Fruit fly (Drosophila melanogaster) whole organism, prepupa: ENCODE data around the gene pip.

ENCODE experiments used
- Blimp-1 ChIP-seq: fragments of 200-800 bp; sonication (Bioruptor generic); optimal IDR thresholded peaks from 3 replicates; lab custom pipeline; 2017; ENCODE audit warnings: missing biosample characterization, missing genetic modification characterization, mild to moderate bottlenecking, moderate library complexity, missing genetic modification reagents
- CG10631 ChIP-seq: fragments of 200-800 bp; sonication (Bioruptor generic); optimal IDR thresholded peaks from 2 replicates; lab custom pipeline; 2016; ENCODE audit warnings: missing biosample characterization, missing genetic modification characterization
- CG10669 ChIP-seq: fragments of 200-800 bp; sonication (Bioruptor generic); optimal IDR thresholded peaks from 3 replicates; lab custom pipeline; 2018; ENCODE audit warnings: missing biosample characterization, mild to moderate bottlenecking, missing genetic modification characterization, moderate library complexity
- CG11294 ChIP-seq: fragments of 200-800 bp; sonication (Bioruptor generic); IDR thresholded peaks from 2 replicates; pipeline ENCODE4 v1.3.6; 2022; ENCODE audit warnings: missing biosample characterization, missing genetic modification characterization
- CG11762 ChIP-seq: fragments of 200-800 bp; sonication (Bioruptor generic); optimal IDR thresholded peaks from 3 replicates; lab custom pipeline; 2016; ENCODE audit warnings: missing biosample characterization, missing genetic modification characterization; ENCODE audit not compliant: insufficient read depth
- CG11902 ChIP-seq: fragments of 200-800 bp; sonication (Bioruptor generic); optimal IDR thresholded peaks from 3 replicates; lab custom pipeline; 2016; ENCODE audit warnings: missing biosample characterization, missing genetic modification characterization
- CG1621 ChIP-seq: fragments of 200-800 bp; sonication (Bioruptor generic); optimal IDR thresholded peaks from 3 replicates; lab custom pipeline; 2018; ENCODE audit warnings: missing biosample characterization, mild to moderate bottlenecking, missing genetic modification characterization
- CG16779 ChIP-seq: fragments of 200-800 bp; sonication (Bioruptor generic); optimal IDR thresholded peaks from 3 replicates; lab custom pipeline; 2017; ENCODE audit warnings: missing biosample characterization, mild to moderate bottlenecking, missing genetic modification characterization
- CG3032 ChIP-seq: fragments of 200-800 bp; optimal IDR thresholded peaks from 2 replicates; lab custom pipeline; 2019; ENCODE audit warnings: missing biosample characterization, mild to moderate bottlenecking, missing genetic modification characterization, moderate library complexity
- CG3919 ChIP-seq: fragments of 200-800 bp; sonication (Bioruptor generic); optimal IDR thresholded peaks from 3 replicates; lab custom pipeline; 2016; ENCODE audit warnings: missing biosample characterization, missing genetic modification characterization
- CG6163 ChIP-seq: fragments of 200-800 bp; sonication (Bioruptor generic); IDR thresholded peaks from 3 replicates; pipeline ENCODE4 v1.3.6; 2022; ENCODE audit warnings: missing biosample characterization, missing genetic modification characterization
- CG6792 ChIP-seq: fragments of 200-800 bp; sonication (Bioruptor generic); optimal IDR thresholded peaks from 3 replicates; lab custom pipeline; 2016; ENCODE audit warnings: missing biosample characterization, missing genetic modification characterization
- CG6808 ChIP-seq: fragments of 200-800 bp; sonication (Bioruptor generic); optimal IDR thresholded peaks from 3 replicates; lab custom pipeline; 2017; ENCODE audit warnings: missing biosample characterization, missing genetic modification characterization, mild to moderate bottlenecking, moderate library complexity, missing genetic modification reagents
- CG6854 ChIP-seq: fragments of 200-800 bp; sonication (Bioruptor generic); optimal IDR thresholded peaks from 2 replicates; lab custom pipeline; 2017; ENCODE audit warnings: missing biosample characterization, mild to moderate bottlenecking, missing genetic modification characterization
- CG7368 ChIP-seq: fragments of 200-800 bp; sonication (Bioruptor generic); optimal IDR thresholded peaks from 3 replicates; lab custom pipeline; 2016; ENCODE audit warnings: missing biosample characterization, missing genetic modification characterization
- CG8119 ChIP-seq: fragments of 200-800 bp; sonication (Bioruptor generic); IDR thresholded peaks from 3 replicates; pipeline ENCODE4 v1.3.6; 2022; ENCODE audit warnings: missing biosample characterization, missing genetic modification characterization
- CG8319 ChIP-seq: fragments of 200-800 bp; sonication (Bioruptor generic); optimal IDR thresholded peaks from 3 replicates; lab custom pipeline; 2016; ENCODE audit warnings: missing biosample characterization, missing genetic modification characterization
- CG8632 ChIP-seq: fragments of 200-800 bp; sonication (Bioruptor generic); optimal IDR thresholded peaks from 3 replicates; lab custom pipeline; 2016; ENCODE audit warnings: missing biosample characterization, missing genetic modification characterization
- CG9139 ChIP-seq: fragments of 200-800 bp; sonication (Bioruptor generic); optimal IDR thresholded peaks from 3 replicates; lab custom pipeline; 2017; ENCODE audit warnings: missing biosample characterization, mild to moderate bottlenecking, missing genetic modification characterization
- Eip75B ChIP-seq: fragments of 200-800 bp; sonication (Bioruptor generic); optimal IDR thresholded peaks from 3 replicates; lab custom pipeline; 2016; ENCODE audit warnings: missing biosample characterization, missing genetic modification characterization
- Eip78C ChIP-seq: fragments of 200-800 bp; sonication (Bioruptor generic); peaks from one replicate; lab custom pipeline; 2016; ENCODE audit warnings: missing biosample characterization, missing genetic modification characterization
- Eip93F ChIP-seq: fragments of 200-800 bp; sonication (Bioruptor generic); optimal IDR thresholded peaks from 2 replicates; lab custom pipeline; 2016; ENCODE audit warnings: missing biosample characterization, mild to moderate bottlenecking, missing genetic modification characterization
- Ets21C ChIP-seq: fragments of 200-800 bp; sonication (Bioruptor generic); optimal IDR thresholded peaks from 3 replicates; lab custom pipeline; 2016; ENCODE audit warnings: missing biosample characterization, missing genetic modification characterization
- Hr38 ChIP-seq: sonication (Bioruptor generic); optimal IDR thresholded peaks from 2 replicates; lab custom pipeline; 2016; ENCODE audit warnings: missing biosample characterization, missing genetic modification characterization
- Hr4 ChIP-seq: fragments of 200-800 bp; sonication (Bioruptor generic); optimal IDR thresholded peaks from 3 replicates; lab custom pipeline; 2016; ENCODE audit warnings: missing biosample characterization, missing genetic modification characterization
- OdsH ChIP-seq: fragments of 200-800 bp; sonication (Bioruptor generic); optimal IDR thresholded peaks from 3 replicates; lab custom pipeline; 2016; ENCODE audit warnings: missing biosample characterization, missing genetic modification characterization
- Smox ChIP-seq: fragments of 200-800 bp; sonication (Bioruptor generic); optimal IDR thresholded peaks from 3 replicates; lab custom pipeline; 2016; ENCODE audit warnings: missing biosample characterization, missing genetic modification characterization
- achi ChIP-seq: fragments of 200-800 bp; sonication (Bioruptor generic); optimal IDR thresholded peaks from 3 replicates; lab custom pipeline; 2016; ENCODE audit warnings: missing biosample characterization, missing genetic modification characterization
- acj6 ChIP-seq: fragments of 200-800 bp; sonication (Bioruptor generic); optimal IDR thresholded peaks from 3 replicates; lab custom pipeline; 2016; ENCODE audit warnings: missing biosample characterization, missing genetic modification characterization
- dac ChIP-seq: fragments of 200-800 bp; sonication (Bioruptor generic); optimal IDR thresholded peaks from 2 replicates; lab custom pipeline; 2017; ENCODE audit warnings: missing biosample characterization, mild to moderate bottlenecking, missing genetic modification characterization
- dsx ChIP-seq: fragments of 200-800 bp; optimal IDR thresholded peaks from 3 replicates; lab custom pipeline; 2019; ENCODE audit warnings: missing biosample characterization, mild to moderate bottlenecking, missing genetic modification characterization, moderate library complexity; ENCODE audit not compliant: poor library complexity, severe bottlenecking
- eg ChIP-seq: fragments of 200-800 bp; sonication (Bioruptor generic); IDR thresholded peaks from 3 replicates; pipeline ENCODE4 v1.3.6; 2022; ENCODE audit warnings: missing biosample characterization, missing genetic modification characterization
- esn ChIP-seq: fragments of 200-800 bp; sonication (Bioruptor generic); optimal IDR thresholded peaks from 2 replicates; lab custom pipeline; 2016; ENCODE audit warnings: missing biosample characterization, mild to moderate bottlenecking, missing genetic modification characterization, moderate library complexity
- fd59A ChIP-seq: fragments of 200-800 bp; sonication (Bioruptor generic); optimal IDR thresholded peaks from 2 replicates; lab custom pipeline; 2017; ENCODE audit warnings: missing biosample characterization, mild to moderate bottlenecking, missing genetic modification characterization, missing genetic modification reagents
- fkh ChIP-seq: fragments of 200-800 bp; sonication (Bioruptor generic); optimal IDR thresholded peaks from 3 replicates; lab custom pipeline; 2017; ENCODE audit warnings: missing biosample characterization, mild to moderate bottlenecking, missing genetic modification characterization, moderate library complexity
- net ChIP-seq: fragments of 200-800 bp; sonication (Bioruptor generic); optimal IDR thresholded peaks from 3 replicates; lab custom pipeline; 2016; ENCODE audit warnings: missing biosample characterization, missing genetic modification characterization
- spab ChIP-seq: fragments of 200-800 bp; sonication (Bioruptor generic); optimal IDR thresholded peaks from 2 replicates; lab custom pipeline; 2017; ENCODE audit warnings: missing biosample characterization, mild to moderate bottlenecking, missing genetic modification characterization, missing genetic modification reagents
- svp ChIP-seq: fragments of 200-800 bp; sonication (Bioruptor generic); peaks from one replicate; lab custom pipeline; 2016; ENCODE audit warnings: missing biosample characterization, missing genetic modification characterization
- topi ChIP-seq: fragments of 200-800 bp; sonication (Bioruptor generic); optimal IDR thresholded peaks from 3 replicates; lab custom pipeline; 2016; ENCODE audit warnings: missing biosample characterization, missing genetic modification characterization
- vri ChIP-seq: fragments of 200-800 bp; sonication (Bioruptor generic); optimal IDR thresholded peaks from 3 replicates; lab custom pipeline; 2016; ENCODE audit warnings: missing biosample characterization, mild to moderate bottlenecking, missing genetic modification characterization

The pip gene

DNA sequence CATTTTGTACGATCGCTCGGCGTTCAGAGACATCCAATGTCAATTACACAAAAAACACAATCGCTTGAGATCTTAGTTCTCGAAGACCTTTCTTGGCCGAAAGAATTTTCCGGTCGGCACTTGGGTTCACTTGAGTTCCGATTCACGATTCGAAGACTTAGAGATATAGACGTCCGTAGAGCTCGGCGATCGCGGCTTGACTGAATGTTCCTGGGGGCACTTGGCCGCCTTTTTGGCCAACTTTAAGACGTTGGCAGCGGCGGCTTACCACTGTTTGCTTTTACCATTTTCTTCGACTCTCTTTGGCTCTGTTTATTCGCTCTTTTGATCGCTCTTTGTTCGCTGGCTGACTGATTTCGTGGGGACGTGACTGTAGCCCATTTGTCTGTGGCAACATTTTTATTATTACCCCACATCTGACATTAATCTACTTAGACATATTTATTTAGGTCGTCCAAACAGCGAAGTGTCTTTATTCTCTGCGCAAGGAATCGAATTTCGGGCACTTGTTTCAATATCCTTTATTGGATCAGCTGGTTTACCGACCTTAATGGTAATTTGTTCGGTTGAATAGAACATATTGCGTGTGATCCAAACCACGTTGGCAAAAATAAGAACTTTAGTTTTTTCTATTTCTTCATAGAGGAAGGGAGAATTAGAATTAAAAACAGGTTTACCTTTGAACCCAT, at the start of gene pip:
TSS of gene pip (minus strand) at position 212 of the 689 bp plus-strand sequence.
- TF ChIP-seq net (no peak), CG3919 (GFP tag; lab: Kevin White, UChicago) (no peak), eg (peak; percentile 35; the same call in 1 of the 3 replicates), CG6792 (GFP tag; lab: Kevin White, UChicago) (no peak), dsx (GFP tag; lab: Kevin White, UChicago) (no peak), CG6163 (GFP tag; lab: Robert Waterston, UW) (0 out of 3 replicates have a peak, but pooled peaks have one; percentile 21), CG8119 (GFP tag; lab: Robert Waterston, UW) (peak; percentile 28; the same call in 1 of the 3 replicates), Eip78C (GFP tag; lab: Kevin White, UChicago) (peak; percentile 56), CG10669 (GFP tag; lab: Kevin White, UChicago) (no peak), fkh (GFP tag; lab: Kevin White, UChicago) (peak; percentile 82), CG11762 (GFP tag; lab: Kevin White, UChicago) (no peak)
- TF ChIP-seq, all 60 proteins: peak for 5

DNA sequence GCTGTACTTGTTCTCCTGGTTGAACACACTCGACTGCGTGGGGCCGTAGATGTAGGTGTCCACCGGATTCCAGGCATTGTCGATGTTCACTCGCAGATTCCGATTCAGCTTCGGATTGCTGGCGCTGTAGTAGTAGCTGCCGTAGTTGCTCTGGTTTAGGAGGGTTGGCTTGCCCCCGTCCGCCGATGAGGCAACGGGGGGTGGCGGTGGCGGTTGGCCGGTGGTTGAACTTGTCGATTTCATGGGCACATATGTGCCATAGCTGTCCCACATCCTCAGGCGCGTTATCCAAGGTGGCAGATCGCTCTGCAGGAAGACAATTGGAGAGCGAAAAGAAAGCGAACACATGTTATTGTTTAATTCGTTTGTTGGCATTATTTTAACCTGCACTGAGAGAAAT, 13.2 kb upstream of the pip start:
- TF ChIP-seq dac (GFP tag; lab: Kevin White, UChicago) (no peak), esn (no peak), vri (GFP tag; lab: Kevin White, UChicago) (no peak), CG11294 (GFP tag; lab: Robert Waterston, UW) (no peak), acj6 (GFP tag; lab: Kevin White, UChicago) (no peak), Eip93F (GFP tag; lab: Kevin White, UChicago) (no peak), CG1621 (tag; lab: Kevin White, UChicago) (no peak)
- TF ChIP-seq, all 60 proteins: peak for 0

DNA sequence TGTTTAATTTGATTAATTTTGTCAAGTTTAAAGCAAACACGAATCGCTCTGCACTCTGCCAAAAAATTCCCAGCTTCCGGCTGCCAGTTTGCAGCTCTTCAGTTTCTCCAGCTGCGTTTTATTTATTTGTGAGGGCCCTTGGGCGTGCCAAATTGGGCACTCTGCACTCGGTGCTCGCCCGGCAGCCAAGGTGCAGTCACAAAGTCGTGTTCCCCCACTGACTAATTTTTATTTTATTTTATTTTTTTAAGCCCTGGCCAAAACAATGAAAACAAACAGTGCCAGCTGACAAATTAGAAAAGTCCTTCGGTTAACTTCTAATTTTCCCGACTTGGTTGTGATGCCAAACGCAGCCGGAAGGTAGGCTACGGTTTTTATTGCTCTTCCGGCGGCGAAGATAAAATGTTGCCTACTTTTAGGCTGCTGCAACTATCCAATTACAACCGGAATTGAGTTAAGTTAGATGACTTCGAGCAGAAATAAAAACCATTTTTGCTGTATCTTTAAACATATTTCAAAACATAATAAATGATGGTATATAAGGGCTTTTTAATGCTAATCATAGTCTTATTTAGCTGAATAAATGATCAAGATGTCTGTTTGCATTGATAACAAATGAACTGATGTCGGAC, 12.2 kb upstream of the pip start:
- TF ChIP-seq CG6163 (GFP tag; lab: Robert Waterston, UW) (peak; percentile 67; the same call in 2 of the 3 replicates), fd59A (no peak), Eip75B (peak; percentile 42), fkh (GFP tag; lab: Kevin White, UChicago) (no peak), CG8319 (peak; percentile 21), net (no peak), svp (GFP tag; lab: Kevin White, UChicago) (peak; percentile 52)
- TF ChIP-seq, all 60 proteins: peak for 4

DNA sequence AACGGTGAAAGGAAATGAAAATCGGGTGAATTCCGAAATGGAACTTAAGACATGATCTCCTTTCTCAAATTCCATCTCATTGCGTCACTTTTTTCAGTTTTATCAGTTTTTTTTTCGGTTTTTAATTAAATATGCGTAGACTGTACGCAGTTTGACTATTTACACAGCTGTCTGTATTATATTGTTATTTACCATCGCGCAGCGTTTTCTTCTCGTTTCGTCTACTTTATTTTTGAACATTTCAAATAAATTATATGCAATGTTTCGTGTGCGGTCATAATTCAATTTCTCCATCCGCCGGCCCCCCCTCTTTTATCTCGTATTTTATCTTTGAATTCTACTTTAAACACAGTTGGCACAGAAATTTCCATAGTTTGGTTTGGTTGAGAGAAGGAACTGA, 3.1 kb upstream of the pip start:
- TF ChIP-seq CG6808 (no peak), CG6854 (GFP tag; lab: Kevin White, UChicago) (no peak), fkh (GFP tag; lab: Kevin White, UChicago) (peak; percentile 57)
- TF ChIP-seq, all 60 proteins: peak for 1

DNA sequence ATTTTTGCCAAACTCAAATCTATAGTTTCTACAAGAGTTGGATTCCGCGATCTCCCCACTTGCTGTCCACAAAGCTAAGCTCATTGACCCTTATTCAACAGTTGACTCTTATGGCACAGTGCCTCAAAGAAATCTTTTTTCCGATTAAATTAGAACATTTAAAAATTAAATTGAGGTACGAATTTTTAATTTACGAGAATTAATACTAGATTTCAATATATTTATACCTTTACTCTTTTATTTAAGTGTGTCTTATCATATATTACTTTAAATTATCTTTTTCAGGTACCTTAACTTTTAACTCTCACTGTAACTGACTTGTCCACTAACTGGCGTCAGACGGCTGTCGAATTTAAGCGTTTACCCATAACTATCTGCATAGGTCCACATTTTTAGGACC, 825 bp upstream of the pip start:
- TF ChIP-seq CG6808 (no peak), acj6 (GFP tag; lab: Kevin White, UChicago) (peak; percentile 23), svp (GFP tag; lab: Kevin White, UChicago) (peak; percentile 31), CG3032 (tag; lab: Kevin White, UChicago) (peak; percentile 5), CG10631 (no peak), CG1621 (tag; lab: Kevin White, UChicago) (no peak), CG10669 (GFP tag; lab: Kevin White, UChicago) (no peak), CG16779 (tag; lab: Kevin White, UChicago) (no peak), dac (GFP tag; lab: Kevin White, UChicago) (no peak), Hr4 (GFP tag; lab: Kevin White, UChicago) (peak; percentile 7), CG8119 (GFP tag; lab: Robert Waterston, UW) (0 out of 3 replicates have a peak, but pooled peaks have one; percentile 38), dsx (GFP tag; lab: Kevin White, UChicago) (no peak), CG7368 (GFP tag; lab: Kevin White, UChicago) (no peak), Hr38 (GFP tag; lab: Kevin White, UChicago) (no peak), Ets21C (no peak), Smox (GFP tag; lab: Kevin White, UChicago) (no peak), spab (GFP tag; lab: Kevin White, UChicago) (no peak), OdsH (GFP tag; lab: Kevin White, UChicago) (peak; percentile 28), fkh (GFP tag; lab: Kevin White, UChicago) (no peak), CG3919 (GFP tag; lab: Kevin White, UChicago) (no peak), CG9139 (GFP tag; lab: Kevin White, UChicago) (no peak), Blimp-1 (GFP tag; lab: Kevin White, UChicago) (no peak), topi (GFP tag; lab: Kevin White, UChicago) (no peak), achi (peak; percentile 20), net (no peak), CG8632 (GFP tag; lab: Kevin White, UChicago) (peak; percentile 18), CG11902 (GFP tag; lab: Kevin White, UChicago) (no peak)
